Worm (Caenorhabditis elegans): ENCODE results near the gene frm-2.

- TF ChIP-seq elt-3 (tag; optimal IDR thresholded peaks at IDR 0.05): no peak
- TF ChIP-seq drap-1 (GFP tag; optimal IDR thresholded peaks at IDR 0.05): no peak
- TF ChIP-seq tbx-8 (GFP tag; optimal IDR thresholded peaks at IDR 0.05): no peak
- TF ChIP-seq cnd-1 (tag; optimal IDR thresholded peaks at IDR 0.05): no peak
- TF ChIP-seq nhr-237 (tag; optimal IDR thresholded peaks at IDR 0.05): no peak
- no peak for TF ChIP-seq snpc-4 (tag; optimal IDR thresholded peaks at IDR 0.05)
- no peak for TF ChIP-seq lin-13 (tag; optimal IDR thresholded peaks at IDR 0.05)
- no peak for TF ChIP-seq sem-2 (GFP tag; optimal IDR thresholded peaks at IDR 0.05)
- TF ChIP-seq unc-39 (tag; optimal IDR thresholded peaks at IDR 0.05): no peak
- no peak for TF ChIP-seq elt-1 (tag; optimal IDR thresholded peaks at IDR 0.05; ENCODE audit: borderline replicate concordance, insufficient read depth)
- no peak for TF ChIP-seq M03D4.4 (tag; optimal IDR thresholded peaks at IDR 0.05)
- no peak for TF ChIP-seq hlh-1 (tag; optimal IDR thresholded peaks at IDR 0.05)
Measured at ce11 chrIII:5943368-5944180, 38.4 kb downstream of the frm-2 start.

Data from whole organism, mixed stage, embryonic.